Worm (Caenorhabditis elegans): ENCODE measurements around the gene T13F2.4.

DNA sequence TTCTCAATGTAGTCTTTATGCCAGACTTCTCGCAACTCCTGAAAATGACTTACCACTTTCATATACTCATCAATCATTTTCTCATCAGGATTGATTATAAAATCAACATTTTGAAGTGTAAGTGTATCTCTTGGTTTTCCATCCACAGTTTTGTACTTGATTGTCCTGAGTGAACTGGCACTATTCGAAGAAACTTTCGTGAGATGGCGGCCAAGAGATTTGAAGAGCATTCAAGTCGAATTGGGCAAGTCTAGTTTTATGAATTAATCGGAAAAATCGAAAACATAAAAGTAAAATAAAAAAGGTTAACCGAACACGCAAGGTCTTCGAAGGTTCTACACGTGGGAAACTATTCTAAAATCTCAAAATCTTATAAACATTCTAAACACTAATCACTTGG lies 46.7 kb upstream of the T13F2.4 start, which contains the start of gene C28D4.7:
- no peak for TF ChIP-seq nhr-12 (tag; optimal IDR thresholded peaks at IDR 0.05)
- TF ChIP-seq ces-1 (GFP tag; optimal IDR thresholded peaks at IDR 0.05) = no peak
- no peak for TF ChIP-seq lsy-2 (tag; optimal IDR thresholded peaks at IDR 0.05)
- no peak for TF ChIP-seq tbx-8 (GFP tag; optimal IDR thresholded peaks at IDR 0.05)
- TF ChIP-seq unc-62 (GFP tag; optimal IDR thresholded peaks at IDR 0.05) = no peak
- TF ChIP-seq nhr-76 (tag; optimal IDR thresholded peaks at IDR 0.05) = no peak
- TF ChIP-seq mls-2 (tag; optimal IDR thresholded peaks at IDR 0.05) = no peak

Data from whole organism, mixed stage, embryonic.